Worm (Caenorhabditis elegans) whole organism, L1 larva: ENCODE results near the gene shw-1.
A peak's percentile ranks its signal among the peaks of the same experiment; 100 is the strongest.

ENCODE experiments used
- C04F5.9 ChIP-seq: sonication (generic microtip); optimal IDR thresholded peaks from 2 replicates; lab custom pipeline; 2016; ENCODE audit warnings: missing genetic modification characterization, missing compliant biosample characterization
- C34B4.2 ChIP-seq: sonication (generic microtip); optimal IDR thresholded peaks from 2 replicates; lab custom pipeline; 2017; ENCODE audit warnings: mild to moderate bottlenecking, missing genetic modification characterization, missing compliant biosample characterization
- F16B12.6 ChIP-seq: fragments of 150-350 bp; optimal IDR thresholded peaks from 2 replicates; lab custom pipeline; 2014; ENCODE audit warnings: missing biosample characterization, missing genetic modification characterization
- alr-1 ChIP-seq: fragments of 200-800 bp; sonication (Bioruptor generic); optimal IDR thresholded peaks from 2 replicates; lab custom pipeline; 2018; ENCODE audit warnings: borderline replicate concordance, mild to moderate bottlenecking, missing genetic modification characterization, missing compliant biosample characterization
- ama-1 ChIP-seq: fragments of 150-350 bp; optimal IDR thresholded peaks from 2 replicates; lab custom pipeline; 2014
- blmp-1 ChIP-seq: fragments of 150-350 bp; optimal IDR thresholded peaks from 2 replicates; lab custom pipeline; 2014; ENCODE audit warnings: missing biosample characterization, missing genetic modification characterization
- ceh-82 ChIP-seq, 3 experiments: fragments of 150-350 bp in 1 of 3; sonication (generic microtip) in 2 of 3; optimal IDR thresholded peaks; 2 replicates each; lab custom pipeline; 2014 to 2017; ENCODE audit warnings: missing biosample characterization in 3 of 3, missing genetic modification characterization in 3 of 3
- ces-1 ChIP-seq: fragments of 150-350 bp; optimal IDR thresholded peaks from 2 replicates; lab custom pipeline; 2014; ENCODE audit warnings: missing biosample characterization, missing genetic modification reagents, missing genetic modification characterization
- dpl-1 ChIP-seq, 3 experiments: fragments of 150-350 bp in 2 of 3; sonication (generic microtip) in 1 of 3; optimal IDR thresholded peaks; 2 replicates each; lab custom pipeline; 2014 to 2017; ENCODE audit warnings: missing biosample characterization in 3 of 3, missing genetic modification characterization in 3 of 3, missing genetic modification reagents in 3 of 3
- efl-1 ChIP-seq, 4 experiments: fragments of 150-350 bp; optimal IDR thresholded peaks in 3 of 4; peaks in 1 of 4; 1 replicate in 1 of 4; 2 replicates in 3 of 4; lab custom pipeline; 2014; ENCODE audit warnings: missing biosample characterization in 2 of 4, missing genetic modification characterization in 2 of 4, missing genetic modification reagents in 2 of 4
- efl-3 ChIP-seq: fragments of 200-800 bp; sonication (Bioruptor generic); optimal IDR thresholded peaks from 2 replicates; lab custom pipeline; 2018; ENCODE audit warnings: mild to moderate bottlenecking, missing genetic modification characterization, missing compliant biosample characterization
- elt-3 ChIP-seq, 6 experiments: fragments of 150-350 bp in 1 of 6; sonication (generic microtip); optimal IDR thresholded peaks; 2 replicates each; lab custom pipeline; 2017 to 2018; ENCODE audit warnings: missing biosample characterization in 6 of 6, missing genetic modification characterization in 6 of 6, inconsistent platforms in 1 of 6
- ets-5 ChIP-seq: fragments of 200-800 bp; sonication (Bioruptor generic); IDR thresholded peaks from 2 replicates; pipeline ENCODE4 v1.3.6; 2022; ENCODE audit warnings: missing genetic modification characterization, missing compliant biosample characterization
- fos-1 ChIP-seq: fragments of 150-350 bp; optimal IDR thresholded peaks from 2 replicates; lab custom pipeline; 2014; ENCODE audit warnings: missing biosample characterization, missing genetic modification characterization
- hlh-4 ChIP-seq: sonication (generic microtip); optimal IDR thresholded peaks from 2 replicates; lab custom pipeline; 2016; ENCODE audit warnings: mild to moderate bottlenecking, missing genetic modification characterization, missing compliant biosample characterization
- lin-15B ChIP-seq: fragments of 150-350 bp; sonication (generic microtip); optimal IDR thresholded peaks from 3 replicates; lab custom pipeline; 2014; ENCODE audit warnings: missing biosample characterization, missing genetic modification characterization
- lin-35 ChIP-seq, 2 experiments: fragments of 150-350 bp; optimal IDR thresholded peaks; 2 replicates each; lab custom pipeline; 2014; ENCODE audit warnings: missing biosample characterization in 2 of 2, missing genetic modification characterization in 2 of 2, missing genetic modification reagents in 2 of 2
- lsy-2 ChIP-seq, 2 experiments: fragments of 150-350 bp; optimal IDR thresholded peaks; 2 replicates each; lab custom pipeline; 2014; ENCODE audit warnings: missing biosample characterization in 2 of 2, missing genetic modification characterization in 2 of 2
- mab-9 ChIP-seq: fragments of 200-800 bp; sonication (Bioruptor generic); IDR thresholded peaks from 2 replicates; pipeline ENCODE4 v1.3.6; 2022; ENCODE audit warnings: missing genetic modification reagents, missing genetic modification characterization, missing compliant biosample characterization
- mdl-1 ChIP-seq, 2 experiments: fragments of 150-350 bp; optimal IDR thresholded peaks; 2 replicates each; lab custom pipeline; 2014 to 2017; ENCODE audit warnings: missing biosample characterization in 2 of 2, missing genetic modification characterization in 2 of 2, inconsistent platforms in 1 of 2
- nhr-19 ChIP-seq: fragments of 200-800 bp; sonication (Bioruptor generic); conservative IDR thresholded peaks from 2 replicates; pipeline ENCODE4 v1.3.6; 2022; ENCODE audit warnings: missing genetic modification characterization, missing compliant biosample characterization
- nhr-20 ChIP-seq: sonication (generic microtip); optimal IDR thresholded peaks from 2 replicates; lab custom pipeline; 2016; ENCODE audit warnings: mild to moderate bottlenecking, missing genetic modification characterization, missing compliant biosample characterization
- nhr-28 ChIP-seq: fragments of 150-350 bp; optimal IDR thresholded peaks from 2 replicates; lab custom pipeline; 2014; ENCODE audit warnings: missing biosample characterization, missing genetic modification characterization
- nhr-71 ChIP-seq: sonication (generic microtip); optimal IDR thresholded peaks from 2 replicates; lab custom pipeline; 2016; ENCODE audit warnings: mild to moderate bottlenecking, missing genetic modification characterization, moderate library complexity, missing compliant biosample characterization
- nhr-76 ChIP-seq: sonication (generic microtip); optimal IDR thresholded peaks from 2 replicates; lab custom pipeline; 2017; ENCODE audit warnings: missing biosample characterization, missing genetic modification characterization
- nhr-85 ChIP-seq: sonication (generic microtip); peaks from one replicate; lab custom pipeline; 2016; ENCODE audit warnings: missing genetic modification characterization, inconsistent platforms, missing compliant biosample characterization
- pqm-1 ChIP-seq: sonication (generic microtip); optimal IDR thresholded peaks from 3 replicates; lab custom pipeline; 2017; ENCODE audit warnings: missing biosample characterization, missing genetic modification characterization
- rnt-1 ChIP-seq: sonication (generic microtip); optimal IDR thresholded peaks from 2 replicates; lab custom pipeline; 2016; ENCODE audit warnings: mild to moderate bottlenecking, missing genetic modification characterization, moderate library complexity, missing compliant biosample characterization
- skn-1 ChIP-seq: fragments of 150-350 bp; optimal IDR thresholded peaks from 2 replicates; lab custom pipeline; 2014; ENCODE audit warnings: missing biosample characterization, missing genetic modification characterization
- snpc-4 ChIP-seq: fragments of 150-350 bp; optimal IDR thresholded peaks from 2 replicates; lab custom pipeline; 2014; ENCODE audit warnings: missing biosample characterization, missing genetic modification characterization
- snu-23 ChIP-seq: sonication (generic microtip); optimal IDR thresholded peaks from 2 replicates; lab custom pipeline; 2016; ENCODE audit warnings: missing genetic modification characterization, missing compliant biosample characterization
- sox-4 ChIP-seq: sonication (generic microtip); optimal IDR thresholded peaks from 2 replicates; lab custom pipeline; 2016; ENCODE audit warnings: missing genetic modification characterization, missing compliant biosample characterization
- sup-37 ChIP-seq: fragments of 200-800 bp; sonication (Bioruptor generic); optimal IDR thresholded peaks from 2 replicates; lab custom pipeline; 2018; ENCODE audit warnings: mild to moderate bottlenecking, missing genetic modification characterization, missing compliant biosample characterization
- swsn-7 ChIP-seq: sonication (generic microtip); optimal IDR thresholded peaks from 2 replicates; lab custom pipeline; 2016; ENCODE audit warnings: missing genetic modification characterization, missing compliant biosample characterization
- tbx-2 ChIP-seq: sonication (generic microtip); optimal IDR thresholded peaks from 2 replicates; lab custom pipeline; 2016; ENCODE audit warnings: missing genetic modification characterization, missing compliant biosample characterization
- unc-130 ChIP-seq: fragments of 150-350 bp; optimal IDR thresholded peaks from 2 replicates; lab custom pipeline; 2017; ENCODE audit warnings: missing biosample characterization, missing genetic modification characterization, inconsistent platforms
- xbp-1 ChIP-seq: sonication (generic microtip); optimal IDR thresholded peaks from 2 replicates; lab custom pipeline; 2016; ENCODE audit warnings: missing genetic modification characterization, missing compliant biosample characterization
- ztf-4 ChIP-seq: fragments of 150-350 bp; optimal IDR thresholded peaks from 2 replicates; lab custom pipeline; 2014; ENCODE audit warnings: missing biosample characterization, missing genetic modification characterization

Gene shw-1

DNA sequence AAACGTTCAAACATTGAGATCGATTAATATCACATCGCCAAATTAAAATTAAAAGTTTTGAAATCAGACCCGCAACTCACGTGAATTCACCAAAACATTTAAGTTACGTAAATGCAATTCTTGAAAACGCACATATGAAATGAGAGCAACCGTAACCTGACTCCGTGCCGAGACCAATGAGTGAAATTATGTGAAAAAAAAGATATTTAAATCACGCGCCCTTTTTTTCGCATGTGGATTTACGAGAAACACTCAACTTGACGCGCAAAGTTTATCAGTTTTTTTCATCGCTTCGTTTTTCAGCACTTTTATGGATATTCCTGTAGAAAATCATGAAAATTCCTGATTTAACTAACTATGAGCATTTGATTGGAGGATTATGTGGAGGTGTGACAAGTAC lies 45.2 kb downstream of the shw-1 start, which contains the start of the genes gei-14 and slc-25A32:
Gene gei-14 (minus strand): TSS at position 175 of the 400 bp plus-strand sequence.
Gene slc-25A32 (plus strand): TSS at position 242 of the 400 bp plus-strand sequence.
- TF ChIP-seq elt-3 (tag; optimal IDR thresholded peaks at IDR 0.05; lab: Kevin White, UChicago) (peak in 1 of 6 experiments; percentile 24), snpc-4 (tag; lab: Kevin White, UChicago) (no peak), ama-1 (lab: Kevin White, UChicago) (no peak), unc-130 (tag; lab: Kevin White, UChicago) (no peak), sox-4 (tag; lab: Kevin White, UChicago) (no peak), fos-1 (tag; lab: Kevin White, UChicago) (peak; percentile 1), F16B12.6 (peak; percentile 78), mdl-1 (tag; optimal IDR thresholded peaks at IDR 0.05; lab: Kevin White, UChicago) (no peak), lin-15B (tag; lab: Kevin White, UChicago) (peak; percentile 53), nhr-85 (tag; lab: Kevin White, UChicago) (peak; percentile 65), tbx-2 (tag; lab: Kevin White, UChicago) (peak; percentile 4), dpl-1 (GFP tag; optimal IDR thresholded peaks at IDR 0.05; lab: Kevin White, UChicago) (peak; percentile 88 to 92 (median 90)), skn-1 (tag; lab: Kevin White, UChicago) (peak; percentile 39), rnt-1 (tag; lab: Kevin White, UChicago) (peak; percentile 33), hlh-4 (tag; lab: Kevin White, UChicago) (no peak), lin-35 (GFP tag; optimal IDR thresholded peaks at IDR 0.05; lab: Kevin White, UChicago) (peak; percentile 91 to 96), ceh-82 (tag; optimal IDR thresholded peaks at IDR 0.05; lab: Kevin White, UChicago) (peak in 2 of 3 experiments; percentile 33 to 34), alr-1 (no peak), lsy-2 (tag; optimal IDR thresholded peaks at IDR 0.05; lab: Kevin White, UChicago) (peak; percentile 68 to 81), efl-1 (optimal IDR thresholded peaks at IDR 0.05; lab: Kevin White, UChicago) (peak; percentile 92 to 95), efl-1 (GFP tag; optimal IDR thresholded peaks at IDR 0.05 in 1 of 2; lab: Kevin White, UChicago) (peak; percentile 90 to 99), mab-9 (GFP tag; lab: Robert Waterston, UW) (no peak), C04F5.9 (no peak), nhr-19 (GFP tag; lab: Robert Waterston, UW) (0 out of 2 replicates have a peak, but pooled peaks have one; percentile 25), xbp-1 (peak; percentile 13), nhr-28 (tag; lab: Kevin White, UChicago) (no peak), nhr-20 (tag; lab: Kevin White, UChicago) (peak; percentile 18), nhr-71 (tag; lab: Kevin White, UChicago) (peak; percentile 46), efl-3 (GFP tag; lab: Kevin White, UChicago) (no peak), ztf-4 (tag; lab: Kevin White, UChicago) (no peak), snu-23 (GFP tag; lab: Kevin White, UChicago) (peak; percentile 40), blmp-1 (tag; lab: Kevin White, UChicago) (peak; percentile 55), nhr-76 (tag; lab: Kevin White, UChicago) (no peak), sup-37 (GFP tag; lab: Kevin White, UChicago) (no peak)

- TF ChIP-seq pqm-1 (tag; lab: Kevin White, UChicago) (no peak), swsn-7 (tag; lab: Kevin White, UChicago) (no peak), nhr-71 (tag; lab: Kevin White, UChicago) (no peak), ces-1 (GFP tag; lab: Kevin White, UChicago) (no peak), nhr-19 (GFP tag; lab: Robert Waterston, UW) (no peak), blmp-1 (tag; lab: Kevin White, UChicago) (no peak), unc-130 (tag; lab: Kevin White, UChicago) (no peak), ets-5 (GFP tag; lab: Robert Waterston, UW) (no peak), nhr-85 (tag; lab: Kevin White, UChicago) (no peak), C34B4.2 (tag; lab: Kevin White, UChicago) (no peak)
- TF ChIP-seq, all 84 proteins: peak for 0
Observed at ce11 chrII:8273060-8273459, 48.2 kb downstream of the shw-1 start.
